Fruit fly (Drosophila melanogaster) whole organism, embryonic: ENCODE results near the gene Rab26.

ENCODE experiments used
- Ada2b ChIP-seq: fragments of 200-800 bp; sonication (Bioruptor generic); IDR thresholded peaks from 2 replicates; pipeline ENCODE4 v1.3.6; 2022; ENCODE audit warnings: missing biosample characterization, missing genetic modification characterization
- CG1647 ChIP-seq: fragments of 200-800 bp; sonication (Bioruptor generic); optimal IDR thresholded peaks from 3 replicates; lab custom pipeline; 2016; ENCODE audit warnings: missing biosample characterization, missing genetic modification characterization
- CG30431 ChIP-seq: fragments of 200-800 bp; sonication (Bioruptor generic); optimal IDR thresholded peaks from 2 replicates; lab custom pipeline; 2017; ENCODE audit warnings: missing biosample characterization, missing genetic modification characterization
- CG6654 ChIP-seq: fragments of 200-800 bp; sonication (Bioruptor generic); optimal IDR thresholded peaks from 2 replicates; lab custom pipeline; 2017; ENCODE audit warnings: missing biosample characterization, mild to moderate bottlenecking, missing genetic modification characterization
- CG9876 ChIP-seq: fragments of 200-800 bp; sonication (Bioruptor generic); optimal IDR thresholded peaks from 2 replicates; lab custom pipeline; 2016; ENCODE audit warnings: missing biosample characterization, missing genetic modification characterization
- PHDP ChIP-seq: fragments of 200-800 bp; sonication (Bioruptor generic); optimal IDR thresholded peaks from 3 replicates; lab custom pipeline; 2018; ENCODE audit warnings: missing biosample characterization, mild to moderate bottlenecking, missing genetic modification characterization, moderate library complexity
- aop ChIP-seq: fragments of 200-800 bp; sonication (Bioruptor generic); IDR thresholded peaks from 2 replicates; pipeline ENCODE4 v1.3.6; 2022; ENCODE audit warnings: missing biosample characterization, missing genetic modification characterization
- danr ChIP-seq: fragments of 200-800 bp; sonication (Bioruptor generic); IDR thresholded peaks from 2 replicates; pipeline ENCODE4 v1.3.6; 2022; ENCODE audit warnings: missing biosample characterization, missing genetic modification characterization
- lab ChIP-seq: fragments of 200-800 bp; sonication (Bioruptor generic); optimal IDR thresholded peaks from 3 replicates; lab custom pipeline; 2017; ENCODE audit warnings: missing biosample characterization, missing genetic modification characterization, mild to moderate bottlenecking, moderate library complexity, missing genetic modification reagents
- lbe ChIP-seq: fragments of 200-800 bp; sonication (Bioruptor generic); optimal IDR thresholded peaks from 2 replicates; lab custom pipeline; 2016; ENCODE audit warnings: missing biosample characterization, mild to moderate bottlenecking, missing genetic modification characterization
- p53 ChIP-seq: fragments of 200-800 bp; sonication (Bioruptor generic); optimal IDR thresholded peaks from 2 replicates; lab custom pipeline; 2016; ENCODE audit warnings: missing biosample characterization, missing genetic modification characterization
- ttk ChIP-seq: fragments of 200-800 bp; sonication (Bioruptor generic); IDR thresholded peaks from 2 replicates; pipeline ENCODE4 v2.1.2; 2022; ENCODE audit warnings: missing biosample characterization, missing genetic modification characterization
- yki ChIP-seq: fragments of >200 bp; optimal IDR thresholded peaks from 3 replicates; lab custom pipeline; 2018

dm6 chr3L:21291055-21291454 is 27.5 kb upstream of the Rab26 start:
- TF ChIP-seq lbe (no peak), CG30431 (GFP tag; lab: Kevin White, UChicago) (no peak), CG1647 (GFP tag; lab: Kevin White, UChicago) (no peak), p53 (GFP tag; lab: Kevin White, UChicago) (no peak), PHDP (tag; lab: Kevin White, UChicago) (no peak), Ada2b (GFP tag; lab: Robert Waterston, UW) (no peak), CG6654 (no peak), ttk (GFP tag; lab: Robert Waterston, UW) (no peak), lab (GFP tag; lab: Kevin White, UChicago) (no peak), CG9876 (GFP tag; lab: Kevin White, UChicago) (no peak), danr (GFP tag; lab: Robert Waterston, UW) (no peak), yki (lab: Kevin White, UChicago) (no peak), aop (GFP tag; lab: Robert Waterston, UW) (no peak)
